Worm (Caenorhabditis elegans): ENCODE measurements around the gene Y46E12BL.2.

- TF ChIP-seq elt-2 (tag; optimal IDR thresholded peaks at IDR 0.05) (no peak), ceh-2 (tag; optimal IDR thresholded peaks at IDR 0.05) (no peak), odd-2 (tag; optimal IDR thresholded peaks at IDR 0.05) (no peak), che-1 (tag; optimal IDR thresholded peaks at IDR 0.05) (no peak), nfya-1 (tag; optimal IDR thresholded peaks at IDR 0.05) (no peak), pha-4 (tag; optimal IDR thresholded peaks at IDR 0.05) (no peak), nhr-11 (tag; optimal IDR thresholded peaks at IDR 0.05) (no peak), pqm-1 (tag; optimal IDR thresholded peaks at IDR 0.05) (no peak), ceh-34 (tag; optimal IDR thresholded peaks at IDR 0.05) (no peak)
These were observed 47.5 kb upstream of the Y46E12BL.2 start, which contains the start of gene gst-35 for ce11 chrII:15185289-15185688.
